Worm (Caenorhabditis elegans) whole organism, L2 larva: ENCODE data around the gene chil-26.
"Not testable (repeated sequence)": the region's sequence is repeated elsewhere in the genome, so short reads cannot be mapped to it uniquely, and the experiment has no call there.

Source experiments
- alr-1 ChIP-seq: fragments of 150-350 bp; optimal IDR thresholded peaks from 2 replicates; lab custom pipeline; 2014; ENCODE audit warnings: missing biosample characterization, missing genetic modification characterization
- ama-1 ChIP-seq: fragments of 150-350 bp; optimal IDR thresholded peaks from 2 replicates; lab custom pipeline; 2018; ENCODE audit warnings: inconsistent platforms
- blmp-1 ChIP-seq: sonication (generic microtip); optimal IDR thresholded peaks from 2 replicates; lab custom pipeline; 2017; ENCODE audit warnings: missing genetic modification characterization, mild to moderate bottlenecking, missing compliant biosample characterization, antibody characterized with exemption, moderate library complexity; ENCODE audit not compliant: insufficient read depth
- egl-27 ChIP-seq: sonication (generic microtip); optimal IDR thresholded peaks from 3 replicates; lab custom pipeline; 2017; ENCODE audit warnings: missing biosample characterization, missing genetic modification reagents, missing genetic modification characterization
- fos-1 ChIP-seq: fragments of 150-350 bp; optimal IDR thresholded peaks from 2 replicates; lab custom pipeline; 2014; ENCODE audit warnings: missing biosample characterization, missing genetic modification characterization
- lin-39 ChIP-seq: fragments of 150-350 bp; optimal IDR thresholded peaks from 2 replicates; lab custom pipeline; 2014; ENCODE audit warnings: missing biosample characterization, missing genetic modification reagents, missing genetic modification characterization
- nhr-11 ChIP-seq: fragments of 150-350 bp; optimal IDR thresholded peaks from 2 replicates; lab custom pipeline; 2014; ENCODE audit warnings: missing biosample characterization, missing genetic modification characterization
- nhr-237 ChIP-seq: fragments of 150-350 bp; optimal IDR thresholded peaks from 2 replicates; lab custom pipeline; 2014; ENCODE audit warnings: missing biosample characterization, missing genetic modification characterization
- skn-1 ChIP-seq: sonication (generic microtip); optimal IDR thresholded peaks from 2 replicates; lab custom pipeline; 2017; ENCODE audit warnings: missing biosample characterization, missing genetic modification characterization
- ztf-11 ChIP-seq: sonication (generic microtip); optimal IDR thresholded peaks from 2 replicates; lab custom pipeline; 2017; ENCODE audit warnings: missing biosample characterization, missing genetic modification characterization
- ztf-4 ChIP-seq: fragments of 150-350 bp; optimal IDR thresholded peaks from 2 replicates; lab custom pipeline; 2014; ENCODE audit warnings: missing biosample characterization, missing genetic modification characterization

DNA sequence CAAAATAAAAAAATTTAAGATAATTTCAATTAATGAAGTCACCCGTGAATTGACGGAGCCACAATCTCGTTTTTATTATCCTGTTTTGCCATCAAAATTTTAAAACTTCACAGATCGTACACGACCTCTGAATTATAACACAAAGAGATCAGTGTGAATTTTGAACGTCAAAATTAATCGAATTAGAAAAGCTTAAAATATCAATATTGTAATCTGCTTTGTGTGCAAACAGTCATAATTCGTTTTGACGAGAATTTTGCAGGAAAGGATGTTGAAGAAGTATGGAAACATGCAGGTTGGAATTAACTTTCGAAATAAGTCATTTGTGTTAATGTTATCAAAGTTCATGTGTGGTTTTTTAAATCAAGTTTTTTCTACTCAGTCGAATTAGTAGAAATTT, 13.0 kb upstream of the chil-26 start, which contains the start of gene chil-21:
- not testable (repeated sequence) for TF ChIP-seq blmp-1 (tag; lab: Kevin White, UChicago); lin-39; fos-1 (tag; lab: Kevin White, UChicago); ztf-4 (tag; lab: Kevin White, UChicago); nhr-11 (tag; lab: Kevin White, UChicago); nhr-237 (tag; lab: Kevin White, UChicago); alr-1 (tag; lab: Kevin White, UChicago); ztf-11 (tag; lab: Kevin White, UChicago); skn-1 (tag; lab: Kevin White, UChicago); ama-1; egl-27 (tag; lab: Kevin White, UChicago)
